Worm (Caenorhabditis elegans): ENCODE data around the gene fbxa-224.

DNA sequence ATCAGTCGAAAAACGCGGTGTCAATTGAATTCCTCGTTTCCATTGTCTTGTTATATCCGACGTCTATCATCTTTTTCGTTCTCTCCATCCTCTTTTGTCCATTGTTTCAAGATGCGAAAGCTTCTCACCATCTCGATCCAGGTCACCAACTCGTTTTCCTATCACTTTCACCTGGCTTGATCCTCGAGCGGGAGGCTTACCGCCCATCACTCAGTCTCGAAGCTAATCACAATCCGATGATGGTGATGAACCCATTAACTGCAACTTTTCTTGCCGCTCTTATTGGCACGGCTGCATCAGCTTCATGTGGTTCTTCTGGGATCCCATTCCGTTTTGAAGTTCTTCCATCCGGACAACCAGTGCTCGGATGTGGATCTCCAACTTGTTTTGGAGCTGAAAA, 17.0 kb downstream of the fbxa-224 start, which contains the start of gene wrt-1:
- no peak for TF ChIP-seq spr-3 (GFP tag; optimal IDR thresholded peaks at IDR 0.05)
- no peak for TF ChIP-seq nhr-11 (tag; optimal IDR thresholded peaks at IDR 0.05)
- TF ChIP-seq zfp-3 (GFP tag; conservative IDR thresholded peaks at IDR 0.05): peak; percentile 58; the same call in 1 of the 2 replicates
- no peak for TF ChIP-seq pqm-1 (tag; optimal IDR thresholded peaks at IDR 0.05)

Measured in whole organism, L4 larva.